Fruit fly (Drosophila melanogaster) whole organism, embryonic: Measurements from ENCODE around the gene Nubp1.

Experiments used
- Atf6 ChIP-seq: fragments of 200-800 bp; sonication (Bioruptor generic); IDR thresholded peaks from 2 replicates; pipeline ENCODE4 v1.3.6; 2022; ENCODE audit warnings: missing biosample characterization, missing genetic modification characterization
- BEAF-32 ChIP-seq: fragments of 200-800 bp; sonication (Bioruptor generic); optimal IDR thresholded peaks from 3 replicates; lab custom pipeline; 2017; ENCODE audit warnings: missing biosample characterization, missing genetic modification characterization, mild to moderate bottlenecking, moderate library complexity, missing genetic modification reagents
- CG10267 ChIP-seq: fragments of 200-800 bp; sonication (Bioruptor generic); optimal IDR thresholded peaks from 2 replicates; lab custom pipeline; 2018; ENCODE audit warnings: missing biosample characterization, mild to moderate bottlenecking, missing genetic modification characterization, moderate library complexity
- CG12391 ChIP-seq: fragments of 200-800 bp; sonication (Bioruptor generic); optimal IDR thresholded peaks from 3 replicates; lab custom pipeline; 2018; ENCODE audit warnings: missing biosample characterization, mild to moderate bottlenecking, missing genetic modification characterization, moderate library complexity
- CG13287 ChIP-seq: fragments of 200-800 bp; sonication (Bioruptor generic); IDR thresholded peaks from 2 replicates; pipeline ENCODE4 v1.3.6; 2022; ENCODE audit warnings: missing biosample characterization, missing genetic modification characterization; ENCODE audit not compliant: partially characterized antibody
- CG13424 ChIP-seq: fragments of 200-800 bp; sonication (Bioruptor generic); optimal IDR thresholded peaks from 2 replicates; lab custom pipeline; 2019; ENCODE audit warnings: missing biosample characterization, mild to moderate bottlenecking, missing genetic modification characterization, moderate library complexity
- CG14441 ChIP-seq: fragments of 200-800 bp; sonication (Bioruptor generic); IDR thresholded peaks from 2 replicates; pipeline ENCODE4 v1.3.6; 2022; ENCODE audit warnings: missing biosample characterization, missing genetic modification characterization
- CG15269 ChIP-seq: fragments of 200-800 bp; sonication (Bioruptor generic); optimal IDR thresholded peaks from 2 replicates; lab custom pipeline; 2018; ENCODE audit warnings: missing biosample characterization, mild to moderate bottlenecking, missing genetic modification characterization, moderate library complexity
- CG15696 ChIP-seq: fragments of 200-800 bp; sonication (Bioruptor generic); optimal IDR thresholded peaks from 2 replicates; lab custom pipeline; 2019; ENCODE audit warnings: missing biosample characterization, mild to moderate bottlenecking, missing genetic modification characterization, moderate library complexity
- CG1603 ChIP-seq: fragments of 200-800 bp; sonication (Bioruptor generic); optimal IDR thresholded peaks from 2 replicates; lab custom pipeline; 2019; ENCODE audit warnings: missing biosample characterization, mild to moderate bottlenecking, missing genetic modification characterization, moderate library complexity
- CG17385 ChIP-seq: fragments of 200-800 bp; sonication (Bioruptor generic); optimal IDR thresholded peaks from 3 replicates; lab custom pipeline; 2018; ENCODE audit warnings: missing biosample characterization, mild to moderate bottlenecking, missing genetic modification characterization
- CG31388 ChIP-seq: fragments of 200-800 bp; sonication (Bioruptor generic); optimal IDR thresholded peaks from 2 replicates; lab custom pipeline; 2016; ENCODE audit warnings: missing biosample characterization, missing genetic modification characterization
- CG3726 ChIP-seq: fragments of 200-800 bp; sonication (Bioruptor generic); IDR thresholded peaks from 3 replicates; pipeline ENCODE4, ENCODE4 v1.3.6; 2022; ENCODE audit warnings: missing biosample characterization, missing genetic modification characterization
- CG4617 ChIP-seq: fragments of 200-800 bp; sonication (Bioruptor generic); optimal IDR thresholded peaks from 3 replicates; lab custom pipeline; 2016; ENCODE audit warnings: missing biosample characterization, missing genetic modification characterization, borderline replicate concordance
- CG4707 ChIP-seq: fragments of 200-800 bp; sonication (Bioruptor generic); optimal IDR thresholded peaks from 2 replicates; lab custom pipeline; 2018; ENCODE audit warnings: missing biosample characterization, mild to moderate bottlenecking, missing genetic modification characterization, moderate library complexity
- Dp ChIP-seq: fragments of 200-800 bp; sonication (Bioruptor generic); optimal IDR thresholded peaks from 2 replicates; lab custom pipeline; 2018; ENCODE audit warnings: missing biosample characterization, mild to moderate bottlenecking, missing genetic modification characterization, moderate library complexity
- E2f2 ChIP-seq: fragments of 200-800 bp; sonication (Bioruptor generic); IDR thresholded peaks from 2 replicates; pipeline ENCODE4 v1.3.6; 2022; ENCODE audit warnings: missing biosample characterization, missing genetic modification characterization
- Lhr ChIP-seq: fragments of 200-800 bp; sonication (Bioruptor generic); optimal IDR thresholded peaks from 3 replicates; lab custom pipeline; 2017; ENCODE audit warnings: mild to moderate bottlenecking, missing biosample characterization, missing genetic modification reagents, missing genetic modification characterization
- MBD-R2 ChIP-seq: fragments of 200-800 bp; sonication (Bioruptor generic); IDR thresholded peaks from 2 replicates; pipeline ENCODE4 v1.3.6; 2022; ENCODE audit warnings: missing biosample characterization, missing genetic modification characterization
- MESR4 ChIP-seq: fragments of 200-800 bp; sonication (Bioruptor generic); optimal IDR thresholded peaks from 2 replicates; lab custom pipeline; 2018; ENCODE audit warnings: missing biosample characterization, mild to moderate bottlenecking, missing genetic modification characterization, moderate library complexity
- Myb ChIP-seq: fragments of 200-800 bp; sonication (Bioruptor generic); optimal IDR thresholded peaks from 2 replicates; lab custom pipeline; 2016; ENCODE audit warnings: missing biosample characterization, missing genetic modification characterization
- NC2α ChIP-seq: fragments of 200-800 bp; sonication (Bioruptor generic); optimal IDR thresholded peaks from 2 replicates; lab custom pipeline; 2016; ENCODE audit warnings: missing biosample characterization, missing genetic modification characterization
- Oli ChIP-seq: fragments of 200-800 bp; sonication (Bioruptor generic); optimal IDR thresholded peaks from 2 replicates; lab custom pipeline; 2018; ENCODE audit warnings: missing biosample characterization, mild to moderate bottlenecking, missing genetic modification characterization, moderate library complexity
- PHDP ChIP-seq: fragments of 200-800 bp; sonication (Bioruptor generic); optimal IDR thresholded peaks from 3 replicates; lab custom pipeline; 2018; ENCODE audit warnings: missing biosample characterization, mild to moderate bottlenecking, missing genetic modification characterization, moderate library complexity
- Scr ChIP-seq: fragments of 200-800 bp; sonication (Bioruptor generic); IDR thresholded peaks from 2 replicates; pipeline ENCODE4 v1.3.6; 2022; ENCODE audit warnings: missing biosample characterization, missing genetic modification characterization; ENCODE audit not compliant: partially characterized antibody
- Sry-β ChIP-seq: fragments of 200-800 bp; sonication (Bioruptor generic); optimal IDR thresholded peaks from 2 replicates; lab custom pipeline; 2018; ENCODE audit warnings: missing biosample characterization, mild to moderate bottlenecking, missing genetic modification characterization, moderate library complexity
- az2 ChIP-seq: fragments of 200-800 bp; sonication (Bioruptor generic); optimal IDR thresholded peaks from 3 replicates; lab custom pipeline; 2016; ENCODE audit warnings: missing biosample characterization, missing genetic modification characterization
- chm ChIP-seq: fragments of 200-800 bp; sonication (Bioruptor generic); IDR thresholded peaks from 2 replicates; pipeline ENCODE4 v1.3.6; 2022; ENCODE audit warnings: missing biosample characterization, missing genetic modification characterization
- en ChIP-seq: fragments of 200-800 bp; sonication (Bioruptor generic); optimal IDR thresholded peaks from 2 replicates; lab custom pipeline; 2016; ENCODE audit warnings: missing biosample characterization, missing genetic modification characterization
- eyg ChIP-seq: fragments of 200-800 bp; sonication (Bioruptor generic); optimal IDR thresholded peaks from 3 replicates; lab custom pipeline; 2016; ENCODE audit warnings: missing biosample characterization, missing genetic modification characterization
- fd3F ChIP-seq: fragments of 200-800 bp; sonication (Bioruptor generic); optimal IDR thresholded peaks from 2 replicates; lab custom pipeline; 2018; ENCODE audit warnings: missing biosample characterization, mild to moderate bottlenecking, missing genetic modification characterization, moderate library complexity
- gfzf ChIP-seq: fragments of 200-800 bp; sonication (Bioruptor generic); optimal IDR thresholded peaks from 2 replicates; lab custom pipeline; 2016; ENCODE audit warnings: missing biosample characterization, mild to moderate bottlenecking, missing genetic modification characterization, moderate library complexity
- klu ChIP-seq: fragments of 200-800 bp; sonication (Bioruptor generic); IDR thresholded peaks from 2 replicates; pipeline ENCODE4 v1.3.6; 2022; ENCODE audit warnings: missing biosample characterization, missing genetic modification characterization
- lbe ChIP-seq: fragments of 200-800 bp; sonication (Bioruptor generic); optimal IDR thresholded peaks from 2 replicates; lab custom pipeline; 2016; ENCODE audit warnings: missing biosample characterization, mild to moderate bottlenecking, missing genetic modification characterization
- pan ChIP-seq, 4 experiments: fragments of >200 bp in 3 of 4; fragments of 200-800 bp in 1 of 4; sonication (Bioruptor generic) in 1 of 4; optimal IDR thresholded peaks in 3 of 4; IDR thresholded peaks in 1 of 4; 2 replicates each; pipeline versions ENCODE4 v1.3.6 to Lab custom; 2017 to 2022; ENCODE audit warnings: missing biosample characterization in 2 of 4, missing genetic modification characterization in 2 of 4, mixed read lengths in 1 of 4
- pzg ChIP-seq: fragments of 200-800 bp; sonication (Bioruptor generic); optimal IDR thresholded peaks from 3 replicates; lab custom pipeline; 2018; ENCODE audit warnings: missing biosample characterization, mild to moderate bottlenecking, missing genetic modification characterization, moderate library complexity
- row ChIP-seq: fragments of 200-800 bp; sonication (Bioruptor generic); IDR thresholded peaks from 3 replicates; pipeline ENCODE4 v1.3.6; 2022; ENCODE audit warnings: missing biosample characterization, missing genetic modification characterization
- schlank ChIP-seq: fragments of 200-800 bp; sonication (Bioruptor generic); optimal IDR thresholded peaks from 2 replicates; lab custom pipeline; 2018; ENCODE audit warnings: missing biosample characterization, mild to moderate bottlenecking, missing genetic modification characterization
- sens ChIP-seq: fragments of 200-800 bp; sonication (Bioruptor generic); peaks from one replicate; lab custom pipeline; 2016; ENCODE audit warnings: missing biosample characterization, missing genetic modification characterization
- stwl ChIP-seq: fragments of 200-800 bp; sonication (Bioruptor generic); optimal IDR thresholded peaks from 3 replicates; lab custom pipeline; 2018; ENCODE audit warnings: missing biosample characterization, mild to moderate bottlenecking, missing genetic modification characterization, moderate library complexity
- yki ChIP-seq: fragments of >200 bp; optimal IDR thresholded peaks from 3 replicates; lab custom pipeline; 2018

The Nubp1 gene

dm6 chr2L:16727578-16728023 is 4.7 kb upstream of the Nubp1 start, which contains the start of gene VhaSFD (continued):
- TF ChIP-seq Oli (tag; lab: Kevin White, UChicago), result no peak
- TF ChIP-seq NC2α (GFP tag; lab: Kevin White, UChicago), result no peak
- no peak for TF ChIP-seq klu
- peak; percentile 61 for TF ChIP-seq CG10267
- TF ChIP-seq CG14441 (GFP tag; lab: Robert Waterston, UW), result no peak
- peak; percentile 49 for TF ChIP-seq Scr (GFP tag; lab: Robert Waterston, UW)
- no peak for TF ChIP-seq CG31388 (GFP tag; lab: Kevin White, UChicago)
- peak; percentile 63; the same call in 1 of the 2 replicates for TF ChIP-seq chm (GFP tag; lab: Robert Waterston, UW)
- TF ChIP-seq CG4707 (GFP tag; lab: Kevin White, UChicago), result no peak
- TF ChIP-seq en (GFP tag; lab: Kevin White, UChicago), result no peak

dm6 chr2L:16729556-16729955 is 2.8 kb upstream of the Nubp1 start, which contains the start of gene Tsen2:
Gene Tsen2, plus strand, starts transcription at chr2L:16729777.
- TF ChIP-seq fd3F (GFP tag; lab: Kevin White, UChicago), result no peak
- peak; percentile 36 for TF ChIP-seq Myb
- peak; percentile 16 for TF ChIP-seq CG12391 (tag; lab: Kevin White, UChicago)
- no peak for TF ChIP-seq CG17385 (GFP tag; lab: Kevin White, UChicago)
- peak; percentile 56 for TF ChIP-seq E2f2 (GFP tag; lab: Robert Waterston, UW)
- no peak for TF ChIP-seq Atf6
- peak; percentile 31 for TF ChIP-seq stwl (tag; lab: Kevin White, UChicago)
- TF ChIP-seq CG1603 (tag; lab: Kevin White, UChicago), result peak; percentile 48
- peak; percentile 47 for TF ChIP-seq MESR4 (GFP tag; lab: Kevin White, UChicago)
- peak; percentile 21; the same call in 1 of the 2 replicates for TF ChIP-seq CG13287 (GFP tag; lab: Robert Waterston, UW)
- TF ChIP-seq CG13424 (tag; lab: Kevin White, UChicago), result peak; percentile 12
- peak; percentile 74 for TF ChIP-seq gfzf
- TF ChIP-seq schlank (tag; lab: Kevin White, UChicago), result no peak
- TF ChIP-seq Dp, result peak; percentile 44
- peak; percentile 17 for TF ChIP-seq CG4617 (GFP tag; lab: Kevin White, UChicago)
- TF ChIP-seq pzg (GFP tag; lab: Kevin White, UChicago), result peak; percentile 33
- peak; percentile 20 for TF ChIP-seq Lhr (GFP tag; lab: Kevin White, UChicago)
- TF ChIP-seq az2 (GFP tag; lab: Kevin White, UChicago), result no peak
- TF ChIP-seq Sry-β (GFP tag; lab: Kevin White, UChicago), result peak; percentile 38
- TF ChIP-seq MBD-R2 (GFP tag; lab: Robert Waterston, UW), result peak; percentile 71
- no peak for TF ChIP-seq CG3726 (GFP tag; lab: Robert Waterston, UW)
- peak; percentile 86 for TF ChIP-seq sens (GFP tag; lab: Kevin White, UChicago)
- TF ChIP-seq row (GFP tag; lab: Robert Waterston, UW), result peak; percentile 36; the same call in 1 of the 3 replicates
- peak; percentile 11 for TF ChIP-seq PHDP
- peak; percentile 9 for TF ChIP-seq lbe (GFP tag; lab: Kevin White, UChicago)
- TF ChIP-seq CG15696, result no peak
- TF ChIP-seq BEAF-32, result peak; percentile 34

DNA sequence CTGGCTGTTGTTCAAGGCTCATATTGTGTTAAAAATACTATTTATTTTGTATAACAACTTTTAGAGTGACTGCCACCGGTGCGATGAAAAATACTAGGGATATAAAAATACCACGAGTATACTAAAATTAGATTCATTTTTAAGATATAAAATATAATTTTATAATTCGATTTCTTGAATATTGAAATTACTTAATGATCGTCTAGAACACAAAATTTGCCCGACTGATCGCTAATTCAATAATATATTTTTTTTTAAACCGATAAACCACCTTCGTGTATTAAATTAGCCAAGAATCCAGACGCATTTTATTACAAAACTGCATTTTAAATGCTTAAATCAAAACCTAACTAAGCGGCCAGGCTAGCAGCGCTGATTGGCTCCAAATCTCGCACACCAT is 1.4 kb upstream of the Nubp1 start, which contains the start of gene CG17996:
CG17996 (minus strand) TSS at position 101 of the 400 bp plus-strand sequence.
- TF ChIP-seq pan (optimal IDR thresholded peaks at IDR 0.05; lab: Kevin White, UChicago) (no peak), pan (GFP tag; optimal IDR thresholded peaks at IDR 0.05 in 1 of 2, IDR thresholded peaks at IDR 0.05 in 1 of 2) (no peak), yki (lab: Kevin White, UChicago) (no peak), CG15269 (no peak), eyg (GFP tag; lab: Kevin White, UChicago) (no peak), gfzf (peak; percentile 30)
